Fruit fly (Drosophila melanogaster) whole organism, embryonic: ENCODE results near the gene CG33181.

ENCODE experiments used
- BtbVII ChIP-seq: fragments of 200-800 bp; sonication (Bioruptor generic); optimal IDR thresholded peaks from 3 replicates; lab custom pipeline; 2017; ENCODE audit warnings: missing biosample characterization, mild to moderate bottlenecking, missing genetic modification characterization
- CG10431 ChIP-seq: fragments of 200-800 bp; sonication (Bioruptor generic); optimal IDR thresholded peaks from 3 replicates; lab custom pipeline; 2018; ENCODE audit warnings: missing biosample characterization, mild to moderate bottlenecking, missing genetic modification characterization
- CG12659 ChIP-seq: fragments of 200-800 bp; sonication (Bioruptor generic); optimal IDR thresholded peaks from 3 replicates; lab custom pipeline; 2017; ENCODE audit warnings: mild to moderate bottlenecking, missing biosample characterization, missing genetic modification reagents, missing genetic modification characterization
- CG13424 ChIP-seq: fragments of 200-800 bp; sonication (Bioruptor generic); optimal IDR thresholded peaks from 2 replicates; lab custom pipeline; 2019; ENCODE audit warnings: missing biosample characterization, mild to moderate bottlenecking, missing genetic modification characterization, moderate library complexity
- CG13894 ChIP-seq: fragments of 200-800 bp; sonication (Bioruptor generic); optimal IDR thresholded peaks from 3 replicates; lab custom pipeline; 2018; ENCODE audit warnings: missing biosample characterization, mild to moderate bottlenecking, missing genetic modification characterization, moderate library complexity
- CG17612 ChIP-seq: fragments of 200-800 bp; sonication (Bioruptor generic); IDR thresholded peaks from 2 replicates; pipeline ENCODE4 v1.3.6; 2022; ENCODE audit warnings: missing biosample characterization, missing genetic modification characterization
- CG17912 ChIP-seq: fragments of 200-800 bp; sonication (Bioruptor generic); optimal IDR thresholded peaks from 2 replicates; lab custom pipeline; 2018; ENCODE audit warnings: missing biosample characterization, mild to moderate bottlenecking, missing genetic modification characterization
- CG2120 ChIP-seq: fragments of 200-800 bp; sonication (Bioruptor generic); optimal IDR thresholded peaks from 3 replicates; lab custom pipeline; 2016; ENCODE audit warnings: missing biosample characterization, missing genetic modification characterization
- CG2202 ChIP-seq: fragments of 200-800 bp; sonication (Bioruptor generic); optimal IDR thresholded peaks from 2 replicates; lab custom pipeline; 2018; ENCODE audit warnings: missing biosample characterization, mild to moderate bottlenecking, missing genetic modification characterization
- CG30020 ChIP-seq: fragments of 200-800 bp; optimal IDR thresholded peaks from 2 replicates; lab custom pipeline; 2019; ENCODE audit warnings: missing biosample characterization, mild to moderate bottlenecking, missing genetic modification characterization, moderate library complexity
- CG31224 ChIP-seq: fragments of 200-800 bp; sonication (Bioruptor generic); IDR thresholded peaks from 2 replicates; pipeline ENCODE4 v1.3.6; 2022; ENCODE audit warnings: missing biosample characterization, missing genetic modification characterization
- CG32532 ChIP-seq: fragments of 200-800 bp; sonication (Bioruptor generic); IDR thresholded peaks from 2 replicates; pipeline ENCODE4 v1.3.6; 2022; ENCODE audit warnings: missing biosample characterization, missing genetic modification characterization
- CG32767 ChIP-seq: fragments of 200-800 bp; sonication (Bioruptor generic); IDR thresholded peaks from 2 replicates; pipeline ENCODE4 v1.3.6; 2022; ENCODE audit warnings: missing biosample characterization, missing genetic modification characterization
- CG3726 ChIP-seq: fragments of 200-800 bp; sonication (Bioruptor generic); IDR thresholded peaks from 3 replicates; pipeline ENCODE4, ENCODE4 v1.3.6; 2022; ENCODE audit warnings: missing biosample characterization, missing genetic modification characterization
- CG4282 ChIP-seq: fragments of 200-800 bp; sonication (Bioruptor generic); optimal IDR thresholded peaks from 2 replicates; lab custom pipeline; 2016; ENCODE audit warnings: missing biosample characterization, missing genetic modification characterization
- CG6654 ChIP-seq: fragments of 200-800 bp; sonication (Bioruptor generic); optimal IDR thresholded peaks from 2 replicates; lab custom pipeline; 2017; ENCODE audit warnings: missing biosample characterization, mild to moderate bottlenecking, missing genetic modification characterization
- CG7357 ChIP-seq: fragments of 200-800 bp; sonication (Bioruptor generic); IDR thresholded peaks from 3 replicates; pipeline ENCODE4 v1.3.6; 2022; ENCODE audit warnings: missing biosample characterization, missing genetic modification characterization
- CG7928 ChIP-seq: fragments of 200-800 bp; sonication (Bioruptor generic); optimal IDR thresholded peaks from 2 replicates; lab custom pipeline; 2017; ENCODE audit warnings: missing biosample characterization, mild to moderate bottlenecking, missing genetic modification characterization
- CG8281 ChIP-seq: fragments of 200-800 bp; sonication (Bioruptor generic); optimal IDR thresholded peaks from 2 replicates; lab custom pipeline; 2018; ENCODE audit warnings: missing biosample characterization, mild to moderate bottlenecking, missing genetic modification characterization, moderate library complexity
- Dip3 ChIP-seq: fragments of 200-800 bp; sonication (Bioruptor generic); optimal IDR thresholded peaks from 3 replicates; lab custom pipeline; 2016; ENCODE audit warnings: missing biosample characterization, missing genetic modification characterization
- E2f1 ChIP-seq: fragments of 200-800 bp; sonication (Bioruptor generic); IDR thresholded peaks from 2 replicates; pipeline ENCODE4 v1.3.6; 2022; ENCODE audit warnings: missing biosample characterization, missing genetic modification characterization
- Ets65A ChIP-seq: fragments of 200-800 bp; sonication (Bioruptor generic); peaks from one replicate; lab custom pipeline; 2016; ENCODE audit warnings: missing biosample characterization, missing genetic modification characterization
- Gsc ChIP-seq: fragments of 200-800 bp; sonication (Bioruptor generic); IDR thresholded peaks from 2 replicates; pipeline ENCODE4 v1.3.6; 2022; ENCODE audit warnings: missing biosample characterization, missing genetic modification characterization
- H2.0 ChIP-seq: fragments of 200-800 bp; sonication (Bioruptor generic); IDR thresholded peaks from 2 replicates; pipeline ENCODE4 v1.3.6; 2022; ENCODE audit warnings: missing biosample characterization, missing genetic modification characterization
- HmgD ChIP-seq: fragments of 200-800 bp; sonication (Bioruptor generic); optimal IDR thresholded peaks from 3 replicates; lab custom pipeline; 2016; ENCODE audit warnings: missing biosample characterization, missing genetic modification characterization
- Hmx ChIP-seq: fragments of 200-800 bp; sonication (Bioruptor generic); optimal IDR thresholded peaks from 2 replicates; lab custom pipeline; 2016; ENCODE audit warnings: missing biosample characterization, missing genetic modification characterization
- Mad ChIP-seq: fragments of 200-800 bp; sonication (Bioruptor generic); optimal IDR thresholded peaks from 2 replicates; lab custom pipeline; 2016; ENCODE audit warnings: missing biosample characterization, missing genetic modification characterization
- NC2β ChIP-seq: fragments of 200-800 bp; sonication (Bioruptor generic); optimal IDR thresholded peaks from 2 replicates; lab custom pipeline; 2016; ENCODE audit warnings: missing biosample characterization, missing genetic modification characterization
- Oli ChIP-seq: fragments of 200-800 bp; sonication (Bioruptor generic); optimal IDR thresholded peaks from 2 replicates; lab custom pipeline; 2018; ENCODE audit warnings: missing biosample characterization, mild to moderate bottlenecking, missing genetic modification characterization, moderate library complexity
- Rfx ChIP-seq: fragments of 200-800 bp; sonication (Bioruptor generic); IDR thresholded peaks from 2 replicates; pipeline ENCODE4 v1.3.6; 2022; ENCODE audit warnings: missing biosample characterization, missing genetic modification characterization
- Spps ChIP-seq: fragments of 200-800 bp; sonication (Bioruptor generic); optimal IDR thresholded peaks from 2 replicates; lab custom pipeline; 2018; ENCODE audit warnings: missing biosample characterization, mild to moderate bottlenecking, missing genetic modification characterization
- Ssrp ChIP-seq: fragments of 200-800 bp; sonication (Bioruptor generic); optimal IDR thresholded peaks from 2 replicates; lab custom pipeline; 2018; ENCODE audit warnings: missing biosample characterization, mild to moderate bottlenecking, missing genetic modification characterization, moderate library complexity
- al ChIP-seq: fragments of 200-800 bp; sonication (Bioruptor generic); IDR thresholded peaks from 2 replicates; pipeline ENCODE4 v1.3.6; 2022; ENCODE audit warnings: missing biosample characterization, missing genetic modification characterization
- ash1 ChIP-seq: fragments of 200-800 bp; sonication (Bioruptor generic); optimal IDR thresholded peaks from 2 replicates; lab custom pipeline; 2018; ENCODE audit warnings: missing biosample characterization, mild to moderate bottlenecking, missing genetic modification characterization
- bbx ChIP-seq: fragments of 200-800 bp; sonication (Bioruptor generic); IDR thresholded peaks from 2 replicates; pipeline ENCODE4 v1.3.6; 2022; ENCODE audit warnings: missing biosample characterization, missing genetic modification characterization; ENCODE audit not compliant: partially characterized antibody
- chif ChIP-seq, 2 experiments: fragments of 200-800 bp; sonication (Bioruptor generic); optimal IDR thresholded peaks; 3 replicates each; lab custom pipeline; 2016; ENCODE audit warnings: missing biosample characterization in 2 of 2, missing genetic modification characterization in 2 of 2
- croc ChIP-seq: fragments of 200-800 bp; sonication (Bioruptor generic); conservative IDR thresholded peaks from 3 replicates; pipeline ENCODE4 v1.3.6; 2022; ENCODE audit warnings: missing biosample characterization, missing genetic modification characterization
- dm ChIP-seq: fragments of 200-800 bp; sonication (Bioruptor generic); optimal IDR thresholded peaks from 3 replicates; lab custom pipeline; 2016; ENCODE audit warnings: missing biosample characterization, missing genetic modification characterization
- eyg ChIP-seq: fragments of 200-800 bp; sonication (Bioruptor generic); optimal IDR thresholded peaks from 3 replicates; lab custom pipeline; 2016; ENCODE audit warnings: missing biosample characterization, missing genetic modification characterization
- fd102C ChIP-seq: fragments of 200-800 bp; sonication (Bioruptor generic); optimal IDR thresholded peaks from 2 replicates; lab custom pipeline; 2018; ENCODE audit warnings: missing biosample characterization, mild to moderate bottlenecking, missing genetic modification characterization, moderate library complexity
- fd64A ChIP-seq: fragments of 200-800 bp; sonication (Bioruptor generic); optimal IDR thresholded peaks from 3 replicates; lab custom pipeline; 2018; ENCODE audit warnings: missing biosample characterization, mild to moderate bottlenecking, missing genetic modification characterization
- gcm ChIP-seq: fragments of 200-800 bp; sonication (Bioruptor generic); optimal IDR thresholded peaks from 2 replicates; lab custom pipeline; 2019; ENCODE audit warnings: missing biosample characterization, mild to moderate bottlenecking, missing genetic modification characterization, moderate library complexity
- gcm2 ChIP-seq: fragments of 200-800 bp; sonication (Bioruptor generic); optimal IDR thresholded peaks from 2 replicates; lab custom pipeline; 2016; ENCODE audit warnings: missing biosample characterization, missing genetic modification characterization
- jigr1 ChIP-seq: fragments of 200-800 bp; sonication (Bioruptor generic); IDR thresholded peaks from 3 replicates; pipeline ENCODE4 v1.3.6; 2022; ENCODE audit warnings: missing biosample characterization, missing genetic modification characterization
- kay ChIP-seq: fragments of 200-800 bp; sonication (Bioruptor generic); optimal IDR thresholded peaks from 2 replicates; lab custom pipeline; 2016; ENCODE audit warnings: missing biosample characterization, missing genetic modification characterization
- phol ChIP-seq: fragments of 200-800 bp; sonication (Bioruptor generic); optimal IDR thresholded peaks from 3 replicates; lab custom pipeline; 2018; ENCODE audit warnings: missing biosample characterization, mild to moderate bottlenecking, missing genetic modification characterization, moderate library complexity
- pita ChIP-seq: fragments of 200-800 bp; sonication (Bioruptor generic); optimal IDR thresholded peaks from 2 replicates; lab custom pipeline; 2017; ENCODE audit warnings: missing biosample characterization, mild to moderate bottlenecking, missing genetic modification characterization
- prd ChIP-seq, 3 experiments: fragments of >200 bp in 2 of 3; fragments of 200-800 bp in 1 of 3; sonication (Bioruptor generic) in 1 of 3; optimal IDR thresholded peaks in 2 of 3; IDR thresholded peaks in 1 of 3; 2 replicates in 2 of 3; 3 replicates in 1 of 3; pipeline versions ENCODE4 v1.3.6 to Lab custom; 2017 to 2022; ENCODE audit warnings: missing biosample characterization in 1 of 3, missing genetic modification characterization in 1 of 3
- sens-2 ChIP-seq: fragments of 200-800 bp; sonication (Bioruptor generic); IDR thresholded peaks from 2 replicates; pipeline ENCODE4 v1.3.6; 2022; ENCODE audit warnings: missing biosample characterization, missing genetic modification characterization
- sug ChIP-seq: fragments of 200-800 bp; optimal IDR thresholded peaks from 2 replicates; lab custom pipeline; 2019; ENCODE audit warnings: missing biosample characterization, mild to moderate bottlenecking, missing genetic modification characterization, moderate library complexity
- zen2 ChIP-seq: fragments of 200-800 bp; sonication (Bioruptor generic); IDR thresholded peaks from 3 replicates; pipeline ENCODE4 v1.3.6; 2022; ENCODE audit warnings: missing biosample characterization, missing genetic modification characterization; ENCODE audit not compliant: partially characterized antibody
- zfh1 ChIP-seq: fragments of 200-800 bp; sonication (Bioruptor generic); IDR thresholded peaks from 3 replicates; pipeline ENCODE4 v1.3.6; 2022; ENCODE audit warnings: missing biosample characterization, missing genetic modification characterization

Gene CG33181

dm6 chrX:8444279-8444678 lies 44.9 kb upstream of the CG33181 start (continued):
- no peak for TF ChIP-seq sug
- no peak for TF ChIP-seq CG17612 (GFP tag; lab: Robert Waterston, UW)
- no peak for TF ChIP-seq bbx (GFP tag; lab: Robert Waterston, UW)
- TF ChIP-seq CG7357 (GFP tag; lab: Robert Waterston, UW): no peak
- no peak for TF ChIP-seq CG8281 (tag; lab: Kevin White, UChicago)
- no peak for TF ChIP-seq Rfx (GFP tag; lab: Robert Waterston, UW)
- TF ChIP-seq Ssrp (tag; lab: Kevin White, UChicago): no peak
- no peak for TF ChIP-seq HmgD
- no peak for TF ChIP-seq Oli
- no peak for TF ChIP-seq CG3726 (GFP tag; lab: Robert Waterston, UW)
- TF ChIP-seq kay (GFP tag; lab: Kevin White, UChicago): no peak
- TF ChIP-seq pita: no peak
- TF ChIP-seq fd102C (GFP tag; lab: Kevin White, UChicago): peak; percentile 63
- no peak for TF ChIP-seq CG31224 (GFP tag; lab: Robert Waterston, UW)
- no peak for TF ChIP-seq Gsc (GFP tag; lab: Robert Waterston, UW)
- no peak for TF ChIP-seq Spps (tag; lab: Kevin White, UChicago)
- TF ChIP-seq CG32532 (GFP tag; lab: Robert Waterston, UW): no peak
- no peak for TF ChIP-seq CG10431
- TF ChIP-seq CG17912: no peak
- no peak for TF ChIP-seq Mad
- no peak for TF ChIP-seq sens-2
- TF ChIP-seq chif (GFP tag; optimal IDR thresholded peaks at IDR 0.05; lab: Kevin White, UChicago): no peak
- TF ChIP-seq CG13424 (tag; lab: Kevin White, UChicago): no peak
- TF ChIP-seq gcm2 (GFP tag; lab: Kevin White, UChicago): no peak
- no peak for TF ChIP-seq CG2120
- peak; percentile 18 for TF ChIP-seq Ets65A
- TF ChIP-seq CG7928 (GFP tag; lab: Kevin White, UChicago): no peak
- no peak for TF ChIP-seq fd64A (GFP tag; lab: Kevin White, UChicago)
- TF ChIP-seq jigr1 (GFP tag; lab: Robert Waterston, UW): no peak
- no peak for TF ChIP-seq CG4282
- TF ChIP-seq phol (tag; lab: Kevin White, UChicago): no peak
- TF ChIP-seq zfh1 (GFP tag; lab: Robert Waterston, UW): peak; percentile 52; the same call in 2 of the 3 replicates
- no peak for TF ChIP-seq CG30020 (tag; lab: Kevin White, UChicago)
- TF ChIP-seq CG13894 (tag; lab: Kevin White, UChicago): no peak
- TF ChIP-seq gcm (GFP tag; lab: Kevin White, UChicago): no peak
- no peak for TF ChIP-seq Dip3 (GFP tag; lab: Kevin White, UChicago)
- no peak for TF ChIP-seq CG6654 (GFP tag; lab: Kevin White, UChicago)
- no peak for TF ChIP-seq CG2202 (tag; lab: Kevin White, UChicago)
- TF ChIP-seq NC2β: no peak
- no peak for TF ChIP-seq eyg (GFP tag; lab: Kevin White, UChicago)
- TF ChIP-seq ash1 (GFP tag; lab: Kevin White, UChicago): no peak
- no peak for TF ChIP-seq H2.0 (GFP tag; lab: Robert Waterston, UW)
- no peak for TF ChIP-seq Hmx (GFP tag; lab: Kevin White, UChicago)
- TF ChIP-seq prd (optimal IDR thresholded peaks at IDR 0.05; lab: Kevin White, UChicago): no peak
- peak; percentile 63; the same call in 2 of the 3 replicates for TF ChIP-seq prd (GFP tag; IDR thresholded peaks at IDR 0.05; lab: Robert Waterston, UW)
- no peak for TF ChIP-seq E2f1 (GFP tag; lab: Robert Waterston, UW)
- TF ChIP-seq CG12659 (GFP tag; lab: Kevin White, UChicago): no peak
- no peak for TF ChIP-seq zen2 (GFP tag; lab: Robert Waterston, UW)
- no peak for TF ChIP-seq CG32767 (GFP tag; lab: Robert Waterston, UW)
- TF ChIP-seq croc: 0 out of 3 replicates have a peak, but pooled peaks have one; percentile 14
- TF ChIP-seq BtbVII (GFP tag; lab: Kevin White, UChicago): no peak
- TF ChIP-seq dm: no peak
- no peak for TF ChIP-seq al (GFP tag; lab: Robert Waterston, UW)
